Worm (Caenorhabditis elegans) whole organism, L4 larva: ENCODE results near the gene srbc-12.
A peak's percentile ranks its signal among the peaks of the same experiment; 100 is the strongest.
"Not testable (repeated sequence)": the region's sequence is repeated elsewhere in the genome, so short reads cannot be mapped to it uniquely, and the experiment has no call there.

Source experiments
- F10B5.3 ChIP-seq: sonication (generic microtip); optimal IDR thresholded peaks from 2 replicates; lab custom pipeline; 2016; ENCODE audit warnings: mild to moderate bottlenecking, missing genetic modification characterization, missing compliant biosample characterization
- F26F4.8 ChIP-seq: fragments of 200-800 bp; sonication (Bioruptor generic); conservative IDR thresholded peaks from 2 replicates; pipeline ENCODE4 v1.3.6; 2022; ENCODE audit warnings: missing genetic modification characterization, missing compliant biosample characterization
- F37D6.2 ChIP-seq: sonication (generic microtip); optimal IDR thresholded peaks from 2 replicates; lab custom pipeline; 2016; ENCODE audit warnings: mild to moderate bottlenecking, missing genetic modification characterization, missing compliant biosample characterization
- T26A8.4 ChIP-seq: fragments of 200-800 bp; sonication (Bioruptor generic); IDR thresholded peaks from 2 replicates; pipeline ENCODE4 v1.3.6; 2022; ENCODE audit warnings: missing genetic modification characterization, missing compliant biosample characterization
- Y48G9A.11 ChIP-seq: fragments of 200-800 bp; sonication (Bioruptor generic); IDR thresholded peaks from 2 replicates; pipeline ENCODE4 v1.3.6; 2022; ENCODE audit warnings: missing genetic modification reagents, missing genetic modification characterization, missing compliant biosample characterization
- ZK337.2 ChIP-seq: fragments of 200-800 bp; sonication (Bioruptor generic); IDR thresholded peaks from 2 replicates; pipeline ENCODE4 v1.3.6; 2022; ENCODE audit warnings: missing genetic modification reagents, missing genetic modification characterization, missing compliant biosample characterization
- arid-1 ChIP-seq: fragments of 200-800 bp; sonication (Bioruptor generic); conservative IDR thresholded peaks from 2 replicates; pipeline ENCODE4 v1.3.6; 2022; ENCODE audit warnings: missing genetic modification reagents, missing genetic modification characterization, missing compliant biosample characterization
- attf-4 ChIP-seq: sonication (generic microtip); optimal IDR thresholded peaks from 3 replicates; lab custom pipeline; 2017; ENCODE audit warnings: missing biosample characterization, missing genetic modification characterization
- ceh-82 ChIP-seq: sonication (generic microtip); optimal IDR thresholded peaks from 2 replicates; lab custom pipeline; 2017; ENCODE audit warnings: missing biosample characterization, missing genetic modification characterization
- ctbp-1 ChIP-seq: fragments of 200-800 bp; sonication (Bioruptor generic); IDR thresholded peaks from 2 replicates; pipeline ENCODE4 v1.3.6; 2022; ENCODE audit warnings: missing genetic modification reagents, missing genetic modification characterization, missing compliant biosample characterization
- daf-12 ChIP-seq: fragments of 150-350 bp; optimal IDR thresholded peaks from 2 replicates; lab custom pipeline; 2014; ENCODE audit warnings: missing biosample characterization, missing genetic modification reagents, missing genetic modification characterization
- dmd-8 ChIP-seq: fragments of 200-800 bp; sonication (Bioruptor generic); IDR thresholded peaks from 2 replicates; pipeline ENCODE4 v1.3.6; 2022; ENCODE audit warnings: missing genetic modification characterization, missing compliant biosample characterization
- duxl-1 ChIP-seq: sonication (generic microtip); optimal IDR thresholded peaks from 2 replicates; lab custom pipeline; 2016; ENCODE audit warnings: mild to moderate bottlenecking, missing genetic modification characterization, moderate library complexity, missing compliant biosample characterization; ENCODE audit not compliant: poor library complexity
- gei-8 ChIP-seq: fragments of 200-800 bp; sonication (Bioruptor generic); optimal IDR thresholded peaks from 2 replicates; lab custom pipeline; 2018; ENCODE audit warnings: mild to moderate bottlenecking, missing genetic modification characterization, missing compliant biosample characterization
- hlh-30 ChIP-seq: sonication (generic microtip); optimal IDR thresholded peaks from 2 replicates; lab custom pipeline; 2017; ENCODE audit warnings: antibody characterized with exemption, mild to moderate bottlenecking, missing genetic modification characterization, missing compliant biosample characterization; ENCODE audit not compliant: insufficient read depth
- hmg-1.1 ChIP-seq: fragments of 200-800 bp; sonication (Bioruptor generic); IDR thresholded peaks from 2 replicates; pipeline ENCODE4 v1.3.6; 2022; ENCODE audit warnings: missing genetic modification reagents, missing genetic modification characterization, missing compliant biosample characterization
- lin-29 ChIP-seq: fragments of 200-800 bp; sonication (Bioruptor generic); IDR thresholded peaks from 2 replicates; pipeline ENCODE4 v1.3.6; 2022; ENCODE audit warnings: missing genetic modification reagents, missing genetic modification characterization, missing compliant biosample characterization
- madf-9 ChIP-seq: fragments of 200-800 bp; sonication (Bioruptor generic); conservative IDR thresholded peaks from 2 replicates; pipeline ENCODE4 v1.3.6; 2022; ENCODE audit warnings: missing genetic modification reagents, missing genetic modification characterization, missing compliant biosample characterization
- mep-1 ChIP-seq: fragments of 150-350 bp; sonication (generic microtip); optimal IDR thresholded peaks from 3 replicates; lab custom pipeline; 2014; ENCODE audit warnings: missing biosample characterization, missing genetic modification characterization
- mes-2 ChIP-seq: sonication (generic microtip); optimal IDR thresholded peaks from 2 replicates; lab custom pipeline; 2016; ENCODE audit warnings: missing genotype, mild to moderate bottlenecking, missing genetic modification characterization, missing compliant biosample characterization; ENCODE audit not compliant: poor library complexity, severe bottlenecking
- mxl-2 ChIP-seq: fragments of 200-800 bp; sonication (Bioruptor generic); conservative IDR thresholded peaks from 2 replicates; pipeline ENCODE4 v1.3.6; 2022; ENCODE audit warnings: missing genetic modification reagents, missing genetic modification characterization, missing compliant biosample characterization
- nhr-10 ChIP-seq: fragments of 150-350 bp; optimal IDR thresholded peaks from 2 replicates; lab custom pipeline; 2014; ENCODE audit warnings: missing biosample characterization, missing genetic modification characterization
- nhr-11 ChIP-seq: fragments of 150-350 bp; optimal IDR thresholded peaks from 2 replicates; lab custom pipeline; 2014; ENCODE audit warnings: missing biosample characterization, missing genetic modification characterization
- nhr-111 ChIP-seq: fragments of 200-800 bp; sonication (Bioruptor generic); optimal IDR thresholded peaks from 2 replicates; lab custom pipeline; 2018; ENCODE audit warnings: mild to moderate bottlenecking, missing genetic modification characterization, missing compliant biosample characterization
- nhr-25 ChIP-seq: sonication (generic microtip); optimal IDR thresholded peaks from 2 replicates; lab custom pipeline; 2017; ENCODE audit warnings: missing genetic modification characterization, mild to moderate bottlenecking, missing compliant biosample characterization, antibody characterized with exemption, moderate library complexity, borderline replicate concordance; ENCODE audit not compliant: insufficient read depth
- nhr-41 ChIP-seq: fragments of 200-800 bp; sonication (Bioruptor generic); IDR thresholded peaks from 2 replicates; pipeline ENCODE4 v1.3.6; 2022; ENCODE audit warnings: missing genetic modification reagents, missing genetic modification characterization, missing compliant biosample characterization
- nhr-48 ChIP-seq: sonication (generic microtip); optimal IDR thresholded peaks from 2 replicates; lab custom pipeline; 2016; ENCODE audit warnings: mild to moderate bottlenecking, missing genetic modification characterization, missing compliant biosample characterization
- pha-4 ChIP-seq, 2 experiments: fragments of 150-350 bp in 1 of 2; fragments of 200-800 bp in 1 of 2; sonication (Bioruptor generic) in 1 of 2; IDR thresholded peaks in 1 of 2; optimal IDR thresholded peaks in 1 of 2; 2 replicates each; pipeline versions ENCODE4 v1.3.6 to Lab custom; 2014 to 2022; ENCODE audit warnings: missing genetic modification characterization in 2 of 2, missing genetic modification reagents in 2 of 2, missing biosample characterization in 1 of 2, missing compliant biosample characterization in 1 of 2
- php-3 ChIP-seq: fragments of 200-800 bp; sonication (Bioruptor generic); IDR thresholded peaks from 2 replicates; pipeline ENCODE4 v1.3.6; 2022; ENCODE audit warnings: missing genetic modification reagents, missing genetic modification characterization, missing compliant biosample characterization
- rbr-2 ChIP-seq: sonication (generic microtip); optimal IDR thresholded peaks from 2 replicates; lab custom pipeline; 2016; ENCODE audit warnings: missing genotype, missing genetic modification characterization, missing compliant biosample characterization
- set-16 ChIP-seq: fragments of 200-800 bp; sonication (Bioruptor generic); IDR thresholded peaks from 2 replicates; pipeline ENCODE4 v1.3.6; 2022; ENCODE audit warnings: missing genetic modification reagents, missing genetic modification characterization, missing compliant biosample characterization
- unc-130 ChIP-seq: sonication (generic microtip); optimal IDR thresholded peaks from 2 replicates; lab custom pipeline; 2016; ENCODE audit warnings: missing genetic modification reagents, missing genetic modification characterization, missing compliant biosample characterization
- unc-39 ChIP-seq: sonication (generic microtip); optimal IDR thresholded peaks from 2 replicates; lab custom pipeline; 2017; ENCODE audit warnings: missing biosample characterization, missing genetic modification characterization
- unc-62 ChIP-seq, 3 experiments: fragments of 150-350 bp in 1 of 3; sonication (generic microtip); optimal IDR thresholded peaks in 2 of 3; peaks in 1 of 3; 1 replicate in 1 of 3; 2 replicates in 2 of 3; lab custom pipeline; 2014 to 2017; ENCODE audit warnings: missing biosample characterization in 3 of 3, missing genetic modification characterization in 3 of 3, missing genetic modification reagents in 3 of 3, missing genotype in 1 of 3
- vab-7 ChIP-seq: fragments of 200-800 bp; sonication (Bioruptor generic); IDR thresholded peaks from 2 replicates; pipeline ENCODE4 v1.3.6; 2022; ENCODE audit warnings: missing genetic modification reagents, missing genetic modification characterization, missing compliant biosample characterization
- zag-1 ChIP-seq: fragments of 150-350 bp; optimal IDR thresholded peaks from 2 replicates; lab custom pipeline; 2014; ENCODE audit warnings: missing biosample characterization, missing genetic modification characterization
- zfp-3 ChIP-seq: fragments of 200-800 bp; sonication (Bioruptor generic); conservative IDR thresholded peaks from 2 replicates; pipeline ENCODE4 v1.3.6; 2022; ENCODE audit warnings: missing genetic modification reagents, missing genetic modification characterization, missing compliant biosample characterization
- zip-11 ChIP-seq: fragments of 200-800 bp; sonication (Bioruptor generic); IDR thresholded peaks from 2 replicates; pipeline ENCODE4 v1.3.6; 2022; ENCODE audit warnings: missing genetic modification characterization, missing compliant biosample characterization

Gene srbc-12

DNA sequence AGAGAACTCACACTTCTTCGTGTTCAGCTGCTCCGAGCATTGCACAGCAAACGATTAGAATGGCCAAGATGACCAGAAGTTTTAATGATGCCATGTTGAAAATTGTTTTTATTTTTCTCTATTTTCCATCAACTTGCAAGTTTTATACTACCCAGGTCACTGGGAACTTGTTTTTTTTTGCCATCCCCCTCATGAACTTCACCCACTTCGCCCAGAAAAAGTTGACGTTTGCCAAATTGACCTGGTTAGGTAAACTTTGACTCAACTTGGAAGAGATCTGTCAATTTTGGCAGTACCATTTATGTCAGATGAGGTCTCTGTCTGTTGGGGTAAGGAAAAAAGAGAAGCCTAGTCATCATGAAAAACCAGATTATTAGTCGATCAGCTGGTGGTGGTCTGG lies 36.5 kb upstream of the srbc-12 start, which contains the start of gene R13D11.10:
TSS of gene R13D11.10 (minus strand) at position 101 of the 400 bp plus-strand sequence.
- TF ChIP-seq T26A8.4 (GFP tag; lab: Robert Waterston, UW) (no peak), php-3 (GFP tag; lab: Robert Waterston, UW) (no peak), unc-39 (tag; lab: Kevin White, UChicago) (no peak), gei-8 (no peak), dmd-8 (no peak), pha-4 (GFP tag; IDR thresholded peaks at IDR 0.05; lab: Robert Waterston, UW) (no peak), pha-4 (tag; optimal IDR thresholded peaks at IDR 0.05; lab: Kevin White, UChicago) (no peak), ZK337.2 (GFP tag; lab: Robert Waterston, UW) (no peak), arid-1 (GFP tag; lab: Robert Waterston, UW) (no peak), daf-12 (tag; lab: Kevin White, UChicago) (no peak), vab-7 (no peak)

DNA sequence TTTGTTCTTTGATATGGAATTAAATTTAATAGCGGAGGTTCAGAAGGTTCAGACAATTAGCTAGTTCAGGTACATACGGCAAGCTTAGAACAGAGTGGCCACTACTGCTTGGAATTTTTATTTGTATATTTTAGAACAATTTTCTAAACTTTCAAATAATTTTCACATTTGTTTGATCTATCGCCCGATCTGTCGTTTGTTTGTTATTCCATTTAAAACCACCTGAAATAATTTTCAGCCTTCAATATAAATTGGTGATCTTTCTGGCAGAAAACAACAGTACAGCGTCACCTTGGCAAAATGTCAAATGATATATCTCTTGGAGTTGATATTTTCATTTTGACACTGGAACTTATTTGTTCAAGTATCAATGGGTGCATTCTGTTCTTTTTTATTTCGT lies 34.9 kb upstream of the srbc-12 start, which contains the start of gene R13D11.3:
TSS of gene R13D11.3 (plus strand) at position 301 of the 400 bp plus-strand sequence.
- TF ChIP-seq ctbp-1 (GFP tag; lab: Robert Waterston, UW) = no peak
- no peak for TF ChIP-seq unc-62 (GFP tag; optimal IDR thresholded peaks at IDR 0.05 in 1 of 2; lab: Kevin White, UChicago)
- no peak for TF ChIP-seq unc-62 (tag; optimal IDR thresholded peaks at IDR 0.05; lab: Kevin White, UChicago)
- no peak for TF ChIP-seq nhr-11 (tag; lab: Kevin White, UChicago)
- no peak for TF ChIP-seq F26F4.8
- TF ChIP-seq set-16 (GFP tag; lab: Robert Waterston, UW) = no peak
- TF ChIP-seq duxl-1 (tag; lab: Kevin White, UChicago) = no peak
- no peak for TF ChIP-seq Y48G9A.11 (GFP tag; lab: Robert Waterston, UW)
- no peak for TF ChIP-seq rbr-2
- no peak for TF ChIP-seq hlh-30 (tag; lab: Kevin White, UChicago)
- no peak for TF ChIP-seq attf-4 (tag; lab: Kevin White, UChicago)
- TF ChIP-seq F37D6.2 = no peak
- no peak for TF ChIP-seq nhr-111
- TF ChIP-seq unc-130 = no peak
- no peak for TF ChIP-seq F10B5.3

DNA sequence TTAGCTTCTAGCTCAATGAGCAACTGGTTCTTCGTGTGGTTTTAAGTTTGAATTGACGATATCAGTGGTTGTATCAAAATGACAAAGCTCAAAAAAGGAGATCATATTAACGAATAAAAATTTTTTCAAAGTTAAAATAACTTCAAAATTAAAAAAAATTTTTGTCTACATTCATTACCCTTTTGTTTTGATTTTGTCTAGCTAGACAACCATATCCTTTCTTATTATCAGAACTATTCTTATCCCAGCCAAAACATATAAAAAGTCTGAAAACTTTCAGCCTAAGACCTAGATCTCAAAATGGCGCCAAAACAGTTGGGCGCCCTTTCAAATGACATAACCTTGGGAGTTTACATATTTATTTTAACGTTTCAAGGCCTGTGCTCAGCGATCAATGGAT lies 32.4 kb upstream of the srbc-12 start, which contains the start of gene R13D11.1:
TSS of gene R13D11.1 (plus strand) at position 301 of the 400 bp plus-strand sequence.
- TF ChIP-seq dmd-8 = no peak
- TF ChIP-seq zag-1 (tag; lab: Kevin White, UChicago) = no peak
- no peak for TF ChIP-seq zfp-3 (GFP tag; lab: Robert Waterston, UW)
- no peak for TF ChIP-seq unc-130
- TF ChIP-seq mes-2 (tag; lab: Kevin White, UChicago) = no peak

DNA sequence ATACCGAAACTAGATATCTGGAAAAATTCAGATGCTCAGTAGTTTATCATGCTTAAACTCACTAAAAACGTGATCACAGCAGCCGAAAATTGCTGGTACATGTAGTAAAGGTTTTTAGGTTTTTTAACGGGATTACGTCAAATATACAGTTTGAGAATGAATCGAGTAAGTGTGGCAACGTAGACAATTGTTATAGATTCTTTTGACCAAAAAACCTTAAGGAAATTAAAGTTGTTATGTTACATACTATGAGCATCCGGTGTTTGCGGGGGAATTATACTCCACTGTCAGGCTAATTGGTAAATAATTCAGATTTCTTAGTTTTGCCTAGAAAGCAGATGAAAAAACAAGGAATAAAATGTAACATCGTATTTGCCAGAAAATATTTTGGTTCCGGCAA lies 29.0 kb upstream of the srbc-12 start, which contains the start of gene srx-32:
TSS of gene srx-32 (minus strand) at position 101 of the 400 bp plus-strand sequence.
- TF ChIP-seq unc-62 (GFP tag; optimal IDR thresholded peaks at IDR 0.05 in 1 of 2; lab: Kevin White, UChicago) = peak in 1 of 2 experiments; percentile 30
- not testable (repeated sequence) for TF ChIP-seq unc-62 (tag; optimal IDR thresholded peaks at IDR 0.05; lab: Kevin White, UChicago)

DNA sequence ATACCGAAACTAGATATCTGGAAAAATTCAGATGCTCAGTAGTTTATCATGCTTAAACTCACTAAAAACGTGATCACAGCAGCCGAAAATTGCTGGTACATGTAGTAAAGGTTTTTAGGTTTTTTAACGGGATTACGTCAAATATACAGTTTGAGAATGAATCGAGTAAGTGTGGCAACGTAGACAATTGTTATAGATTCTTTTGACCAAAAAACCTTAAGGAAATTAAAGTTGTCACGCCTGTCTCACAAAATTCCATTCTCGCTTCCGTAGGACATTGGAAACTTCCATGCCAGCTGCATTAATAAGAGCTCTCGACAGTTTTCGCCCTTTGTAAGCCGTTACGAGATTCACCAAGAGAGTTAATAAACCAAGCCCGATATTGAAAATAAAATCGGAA lies 26.7 kb upstream of the srbc-12 start, which contains the start of gene srx-31:
TSS of gene srx-31 (minus strand) at position 101 of the 400 bp plus-strand sequence.
- not testable (repeated sequence) for TF ChIP-seq ctbp-1 (GFP tag; lab: Robert Waterston, UW); mes-2 (tag; lab: Kevin White, UChicago); nhr-10 (tag; lab: Kevin White, UChicago)

DNA sequence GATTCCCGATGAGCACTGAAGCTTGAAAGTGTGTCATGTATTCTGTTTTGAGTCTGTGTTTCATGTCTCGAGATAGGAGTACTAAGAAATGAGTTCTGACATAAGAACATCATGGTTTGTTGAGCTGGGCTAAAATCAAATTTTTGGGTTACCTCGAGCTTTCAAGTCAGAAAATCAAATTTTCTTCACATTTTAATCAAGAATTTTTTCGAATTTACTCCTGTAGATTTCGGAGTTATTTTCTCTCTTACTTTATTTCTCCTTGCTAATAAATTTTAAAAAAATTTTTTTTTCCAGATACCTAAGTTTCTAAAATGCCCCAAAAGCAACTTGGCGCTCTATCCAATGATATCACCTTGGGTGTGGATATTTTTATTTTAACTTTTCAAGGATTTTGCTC lies 23.5 kb upstream of the srbc-12 start, which contains the start of gene F41H8.2:
TSS of gene F41H8.2 (plus strand) at position 301 of the 400 bp plus-strand sequence.
- TF ChIP-seq nhr-25 (tag; lab: Kevin White, UChicago) (no peak), hmg-1.1 (GFP tag; lab: Robert Waterston, UW) (no peak), nhr-41 (GFP tag; lab: Robert Waterston, UW) (no peak), zip-11 (no peak), madf-9 (GFP tag; lab: Robert Waterston, UW) (no peak), lin-29 (GFP tag; lab: Robert Waterston, UW) (no peak), F37D6.2 (no peak), set-16 (GFP tag; lab: Robert Waterston, UW) (no peak), nhr-48 (tag; lab: Kevin White, UChicago) (no peak), mep-1 (tag; lab: Kevin White, UChicago) (no peak), mxl-2 (GFP tag; lab: Robert Waterston, UW) (no peak), ceh-82 (no peak), unc-130 (no peak), mes-2 (tag; lab: Kevin White, UChicago) (no peak)
